Worm (Caenorhabditis elegans): ENCODE measurements around the gene M03B6.1.

ce11 chrX:13843676-13844075 is 2.3 kb downstream of the M03B6.1 start, which contains the start of gene M03B6.5:
- TF ChIP-seq ekl-4 (GFP tag; IDR thresholded peaks at IDR 0.05) = no peak
- TF ChIP-seq mxl-1 (tag; optimal IDR thresholded peaks at IDR 0.05) = no peak
- no peak for TF ChIP-seq unc-130 (GFP tag; optimal IDR thresholded peaks at IDR 0.05)
- TF ChIP-seq Y53F4B.3 (GFP tag; IDR thresholded peaks at IDR 0.05) = no peak
- no peak for TF ChIP-seq B0336.3 (GFP tag; IDR thresholded peaks at IDR 0.05)
- TF ChIP-seq fkh-3 (tag; optimal IDR thresholded peaks at IDR 0.05) = no peak
- TF ChIP-seq ama-1 (optimal IDR thresholded peaks at IDR 0.05) = no peak
- no peak for TF ChIP-seq ama-1 (GFP tag; optimal IDR thresholded peaks at IDR 0.05)
- TF ChIP-seq lin-54 (GFP tag; optimal IDR thresholded peaks at IDR 0.05) = no peak
- TF ChIP-seq cebp-2 (GFP tag; IDR thresholded peaks at IDR 0.05) = no peak
- TF ChIP-seq hmg-20 (GFP tag; IDR thresholded peaks at IDR 0.05) = no peak
- no peak for TF ChIP-seq snpc-1.1 (tag; optimal IDR thresholded peaks at IDR 0.05; ENCODE audit: insufficient read depth)
- no peak for TF ChIP-seq snpc-3.4 (tag; optimal IDR thresholded peaks at IDR 0.05)
- no peak for TF ChIP-seq hlh-26 (GFP tag; conservative IDR thresholded peaks at IDR 0.05)

Data from whole organism, young adult.